Worm (Caenorhabditis elegans): ENCODE measurements around the gene srw-15.

Gene srw-15

ce11 chrV:15230243-15230642 lies at the start of gene srw-15:
Gene srw-15, plus strand, starts transcription at chrV:15230543.
- TF ChIP-seq hmg-11 (tag; optimal IDR thresholded peaks at IDR 0.05), result no peak
- TF ChIP-seq eor-1 (tag; optimal IDR thresholded peaks at IDR 0.05), result no peak
- TF ChIP-seq nhr-12 (tag; optimal IDR thresholded peaks at IDR 0.05), result no peak
- TF ChIP-seq nhr-77 (tag; optimal IDR thresholded peaks at IDR 0.05), result no peak
- TF ChIP-seq ztf-4 (tag; optimal IDR thresholded peaks at IDR 0.05), result no peak
- TF ChIP-seq ceh-28 (tag; optimal IDR thresholded peaks at IDR 0.05), result no peak
- TF ChIP-seq ama-1 (optimal IDR thresholded peaks at IDR 0.05), result no peak

DNA sequence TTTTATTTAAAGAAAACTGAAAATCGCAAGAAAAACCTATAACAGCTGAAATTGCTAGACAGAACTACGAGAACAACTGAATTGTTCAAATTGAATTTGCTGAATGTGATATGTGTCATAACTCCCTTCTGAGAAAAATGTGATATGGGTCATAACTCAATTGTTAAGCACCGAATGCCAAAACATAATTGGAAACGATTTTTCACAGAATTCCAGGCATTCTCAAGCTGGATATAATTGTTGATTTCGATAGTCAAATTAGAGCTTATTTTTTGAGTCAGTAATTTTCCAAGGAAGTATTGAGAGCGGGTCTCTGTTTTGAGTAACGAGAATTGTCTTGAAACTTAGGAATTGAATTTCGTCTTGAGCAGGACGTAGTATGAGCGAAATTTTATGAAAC lies 48.4 kb upstream of the srw-15 start:
- TF ChIP-seq zag-1 (tag; optimal IDR thresholded peaks at IDR 0.05), result no peak
- TF ChIP-seq ztf-4 (tag; optimal IDR thresholded peaks at IDR 0.05), result no peak
- peak; percentile 5 for TF ChIP-seq nhr-11 (tag; optimal IDR thresholded peaks at IDR 0.05)

DNA sequence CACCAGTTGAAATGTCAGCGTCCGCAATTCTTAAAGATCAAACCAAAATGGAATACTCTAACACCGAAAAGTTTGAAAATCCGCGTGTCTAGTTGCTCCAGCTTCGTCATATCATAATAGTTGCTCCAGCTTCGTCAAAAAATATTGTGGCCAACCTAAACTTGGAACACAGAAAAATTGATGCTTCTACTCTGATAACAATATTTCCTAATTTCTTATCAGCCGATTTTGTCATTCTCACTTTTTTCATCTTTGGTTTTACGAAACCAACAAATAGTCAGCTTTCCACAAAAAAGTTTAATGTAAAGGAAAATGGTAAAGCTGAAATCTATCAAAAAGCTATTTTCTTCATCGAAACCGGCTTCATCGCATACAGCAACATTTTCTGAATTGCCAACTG lies 47.9 kb upstream of the srw-15 start, which contains the start of gene fbxa-84:
fbxa-84 (plus strand) TSS at position 34 of the 400 bp plus-strand sequence.
- no peak for TF ChIP-seq nhr-76 (tag; optimal IDR thresholded peaks at IDR 0.05)
- peak; percentile 54 for TF ChIP-seq elt-2 (tag; optimal IDR thresholded peaks at IDR 0.05)
- TF ChIP-seq pqm-1 (tag; optimal IDR thresholded peaks at IDR 0.05), result no peak
- no peak for TF ChIP-seq zag-1 (tag; optimal IDR thresholded peaks at IDR 0.05)
- TF ChIP-seq ama-1 (optimal IDR thresholded peaks at IDR 0.05), result no peak

ce11 chrV:15184097-15185040 lies 46.0 kb upstream of the srw-15 start, which contains the start of gene Y75B12B.1:
Gene Y75B12B.1, plus strand, starts transcription at chrV:15184699.
- no peak for TF ChIP-seq nhr-11 (tag; optimal IDR thresholded peaks at IDR 0.05)
- TF ChIP-seq ceh-16 (tag; optimal IDR thresholded peaks at IDR 0.05), result no peak
- no peak for TF ChIP-seq eor-1 (tag; optimal IDR thresholded peaks at IDR 0.05)
- no peak for TF ChIP-seq pqm-1 (tag; optimal IDR thresholded peaks at IDR 0.05)
- no peak for TF ChIP-seq hmg-11 (tag; optimal IDR thresholded peaks at IDR 0.05)
- no peak for TF ChIP-seq lin-15B (tag; optimal IDR thresholded peaks at IDR 0.05)
- no peak for TF ChIP-seq nhr-67 (tag; optimal IDR thresholded peaks at IDR 0.05)
- TF ChIP-seq ceh-28 (tag; optimal IDR thresholded peaks at IDR 0.05), result no peak
- no peak for TF ChIP-seq daf-12 (tag; optimal IDR thresholded peaks at IDR 0.05)

DNA sequence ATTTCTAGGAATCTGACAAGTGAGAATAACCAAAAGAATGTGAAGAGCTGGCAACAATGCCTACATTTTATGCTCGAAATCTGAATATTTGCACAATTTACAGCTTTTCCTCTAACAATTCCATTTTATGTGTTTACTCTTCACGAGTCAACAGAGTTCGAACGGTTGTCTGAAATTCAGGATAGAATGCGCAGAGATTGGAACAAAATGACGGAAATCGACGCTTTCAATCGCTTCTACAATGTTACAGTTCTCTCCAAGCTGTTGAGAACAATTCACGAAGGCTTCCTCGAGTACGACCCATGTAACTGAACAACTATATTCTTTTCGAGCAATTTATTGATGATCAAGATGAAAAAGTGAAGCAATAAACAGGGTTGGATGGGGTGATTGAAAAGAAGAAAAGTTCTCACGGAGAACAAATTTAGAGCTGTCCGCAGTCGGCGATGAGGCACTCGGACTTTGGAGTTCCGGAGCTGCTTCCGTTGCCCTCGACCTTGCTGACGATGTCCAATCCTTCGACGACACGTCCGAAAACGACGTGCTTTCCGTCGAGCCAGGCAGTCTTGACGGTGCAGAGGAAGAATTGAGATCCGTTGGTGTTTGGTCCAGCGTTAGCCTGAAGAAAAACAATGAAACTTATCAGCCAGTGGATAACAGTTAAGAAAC lies 44.0 kb upstream of the srw-15 start, which contains the start of gene Y75B12B.3:
Y75B12B.3 (minus strand) TSS at position 21 of the 669 bp plus-strand sequence.
- TF ChIP-seq unc-62 (GFP tag; optimal IDR thresholded peaks at IDR 0.05) (no peak), ama-1 (optimal IDR thresholded peaks at IDR 0.05) (peak; percentile 86), nhr-25 (tag; optimal IDR thresholded peaks at IDR 0.05) (peak; percentile 31), ZK546.5 (tag; optimal IDR thresholded peaks at IDR 0.05) (no peak), pha-4 (tag; optimal IDR thresholded peaks at IDR 0.05) (peak; percentile 46)

DNA sequence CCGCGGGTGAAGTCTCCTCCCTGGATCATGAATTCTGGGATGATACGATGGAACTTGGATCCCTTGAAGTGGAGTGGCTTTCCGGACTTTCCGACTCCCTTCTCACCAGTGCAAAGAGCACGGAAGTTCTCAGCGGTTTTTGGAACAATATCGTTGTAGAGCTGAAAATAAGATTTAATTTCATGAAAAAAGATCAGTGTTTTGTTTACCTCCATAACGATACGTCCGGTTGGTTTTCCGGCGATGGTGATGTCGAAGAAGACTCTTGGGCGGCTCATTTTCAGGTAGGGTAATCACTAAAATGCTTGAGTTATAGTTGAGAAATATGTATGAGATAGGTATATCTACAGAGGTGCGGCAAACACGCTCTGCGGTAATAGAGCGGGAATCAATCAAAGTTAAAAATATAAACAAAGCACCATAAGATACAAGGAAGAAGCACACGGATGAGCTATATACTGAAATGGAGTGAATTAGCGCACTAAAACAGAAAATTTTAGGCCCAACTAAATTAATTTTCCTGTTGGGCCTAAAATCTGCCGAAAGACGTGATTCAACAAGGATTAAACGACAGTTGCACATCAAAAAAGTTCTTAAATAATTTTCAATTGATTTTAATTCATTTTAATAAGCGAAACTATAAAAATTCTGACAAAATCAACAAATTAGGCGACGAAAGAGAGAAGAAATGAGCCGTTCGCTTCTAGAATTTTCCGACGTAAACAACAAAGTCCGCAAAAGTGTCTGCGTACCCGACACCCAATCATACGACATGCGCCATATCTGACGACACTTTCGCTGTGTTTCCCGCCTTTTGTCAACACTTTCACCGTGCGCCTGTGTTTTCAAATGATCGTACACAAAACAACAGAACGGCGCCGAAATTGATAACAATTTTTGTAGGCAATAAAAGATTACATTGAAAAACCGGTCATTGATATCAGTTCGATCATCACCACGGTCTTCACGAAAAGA lies 43.0 kb upstream of the srw-15 start, which contains the start of the genes cyn-7 and bath-36:
cyn-7 (minus strand) TSS at position 296 of the 975 bp plus-strand sequence.
bath-36 (plus strand) TSS at position 806 of the 975 bp plus-strand sequence.
- TF ChIP-seq fkh-10 (GFP tag; optimal IDR thresholded peaks at IDR 0.05), result no peak
- TF ChIP-seq nhr-67 (tag; optimal IDR thresholded peaks at IDR 0.05), result no peak
- no peak for TF ChIP-seq ceh-16 (tag; optimal IDR thresholded peaks at IDR 0.05)
- TF ChIP-seq lsy-12 (tag; optimal IDR thresholded peaks at IDR 0.05), result peak; percentile 69
- no peak for TF ChIP-seq unc-62 (GFP tag; optimal IDR thresholded peaks at IDR 0.05)
- TF ChIP-seq mml-1 (tag; optimal IDR thresholded peaks at IDR 0.05), result no peak
- peak; percentile 85 for TF ChIP-seq lin-15B (tag; optimal IDR thresholded peaks at IDR 0.05)
- no peak for TF ChIP-seq nhr-237 (tag; optimal IDR thresholded peaks at IDR 0.05)
- peak; percentile 74 for TF ChIP-seq nfya-1 (tag; optimal IDR thresholded peaks at IDR 0.05; ENCODE audit: insufficient read depth)
- no peak for TF ChIP-seq fos-1 (tag; optimal IDR thresholded peaks at IDR 0.05)
- peak; percentile 97 for TF ChIP-seq pha-4 (tag; optimal IDR thresholded peaks at IDR 0.05)
- no peak for TF ChIP-seq mdl-1 (tag; optimal IDR thresholded peaks at IDR 0.05)
- TF ChIP-seq ztf-11 (tag; optimal IDR thresholded peaks at IDR 0.05), result no peak
- no peak for TF ChIP-seq eor-1 (tag; optimal IDR thresholded peaks at IDR 0.05)
- TF ChIP-seq unc-39 (tag; optimal IDR thresholded peaks at IDR 0.05), result no peak
- TF ChIP-seq elt-1 (tag; optimal IDR thresholded peaks at IDR 0.05), result no peak
- peak; percentile 86 for TF ChIP-seq jun-1 (tag; optimal IDR thresholded peaks at IDR 0.05)
- TF ChIP-seq egl-5 (tag; optimal IDR thresholded peaks at IDR 0.05), result peak; percentile 51
- peak; percentile 68 for TF ChIP-seq tbx-2 (tag; optimal IDR thresholded peaks at IDR 0.05)
- TF ChIP-seq elt-3 (tag; optimal IDR thresholded peaks at IDR 0.05), result no peak
- TF ChIP-seq hmg-11 (tag; optimal IDR thresholded peaks at IDR 0.05), result peak; percentile 68
- TF ChIP-seq R02D3.7 (tag; optimal IDR thresholded peaks at IDR 0.05), result peak; percentile 7
- TF ChIP-seq nhr-12 (tag; optimal IDR thresholded peaks at IDR 0.05), result no peak
- peak; percentile 76 for TF ChIP-seq nhr-43 (tag; optimal IDR thresholded peaks at IDR 0.05; ENCODE audit: poor library complexity, severe bottlenecking)

Measured in whole organism, L3 larva.